Fruit fly (Drosophila melanogaster): ENCODE results near the gene CG7379.

DNA sequence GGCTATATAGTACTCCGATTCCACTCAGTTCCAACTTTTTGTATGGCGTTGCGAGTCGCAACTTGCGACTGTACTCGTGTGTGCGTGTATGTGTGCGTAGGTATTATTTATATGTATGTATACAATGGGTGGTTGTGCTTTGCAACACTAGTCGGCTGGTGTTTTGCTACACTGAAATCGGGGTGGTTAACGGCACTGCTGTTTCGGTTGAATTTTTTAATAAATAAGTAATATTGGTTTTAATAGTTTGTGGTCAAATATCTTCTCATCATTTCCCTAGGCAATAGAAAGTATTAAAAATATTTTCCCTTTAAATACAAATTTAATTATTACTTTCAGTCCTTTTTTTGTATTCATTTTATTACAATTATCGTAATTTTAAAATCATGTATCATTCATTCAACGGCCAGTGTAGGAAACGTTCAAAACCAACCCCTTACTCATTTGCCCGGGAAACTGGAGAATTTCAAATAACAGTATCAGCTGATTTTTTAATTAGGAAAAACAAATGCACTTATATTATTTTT lies at the start of gene CG7379:
- TF ChIP-seq EcR (GFP tag; optimal IDR thresholded peaks at IDR 0.05) (no peak), CG13204 (GFP tag; optimal IDR thresholded peaks at IDR 0.05) (no peak), CG17806 (tag; optimal IDR thresholded peaks at IDR 0.05) (peak; percentile 71), Pif1A (GFP tag; optimal IDR thresholded peaks at IDR 0.05) (no peak), gl (tag; optimal IDR thresholded peaks at IDR 0.05) (peak; percentile 16), CG12605 (GFP tag; IDR thresholded peaks at IDR 0.05) (no peak)

Data from whole organism, pupa.